Fruit fly (Drosophila melanogaster) ovary, adult (tissue): Measurements from ENCODE around the gene sta.
A peak's percentile ranks its signal among the peaks of the same experiment; 100 is the strongest.

Source experiments
- CG17801 ChIP-seq: fragments of 200-800 bp; optimal IDR thresholded peaks from 2 replicates; lab custom pipeline; 2019; ENCODE audit warnings: missing biosample characterization, mild to moderate bottlenecking, missing genetic modification characterization, moderate library complexity; ENCODE audit not compliant: partially characterized antibody

The sta gene

dm6 chrX:1482840-1483518 is at the start of gene sta, which contains the start of gene inc:
Gene sta, minus strand, starts transcription at chrX:1483413.
Gene inc, plus strand, starts transcription at chrX:1483479.
- peak; percentile 86 for TF ChIP-seq CG17801 (GFP tag; lab: Kevin White, UChicago)

dm6 chrX:1517618-1518017 is 34.4 kb upstream of the sta start:
- peak; percentile 69 for TF ChIP-seq CG17801 (GFP tag; lab: Kevin White, UChicago)

- TF ChIP-seq CG17801 (GFP tag; lab: Kevin White, UChicago), result no peak
These were observed 30.7 kb upstream of the sta start for dm6 chrX:1513865-1514264.

dm6 chrX:1512753-1513226 is 29.6 kb upstream of the sta start, which contains the start of gene CG14795:
Gene CG14795, minus strand, starts transcription at chrX:1512803.
- TF ChIP-seq CG17801 (GFP tag; lab: Kevin White, UChicago), result peak; percentile 27

dm6 chrX:1508241-1508823 is 25.1 kb upstream of the sta start:
- no peak for TF ChIP-seq CG17801 (GFP tag; lab: Kevin White, UChicago)

- no peak for TF ChIP-seq CG17801 (GFP tag; lab: Kevin White, UChicago)
These were observed 24.5 kb upstream of the sta start, which contains the start of gene Nmdar2 for dm6 chrX:1507751-1508150. Gene Nmdar2, minus strand, starts transcription at chrX:1507809.

dm6 chrX:1480426-1480825 is 2.8 kb downstream of the sta start:
- no peak for TF ChIP-seq CG17801 (GFP tag; lab: Kevin White, UChicago)

dm6 chrX:1478276-1479122 is 4.7 kb downstream of the sta start, which contains the start of gene rush:
Gene rush, plus strand, starts transcription at chrX:1478552.
- peak; percentile 37 for TF ChIP-seq CG17801 (GFP tag; lab: Kevin White, UChicago)

- no peak for TF ChIP-seq CG17801 (GFP tag; lab: Kevin White, UChicago)
These were observed 6.4 kb downstream of the sta start, which contains the start of the genes Rab27 and mei-38 for dm6 chrX:1476848-1477247. Gene Rab27, minus strand, starts transcription at chrX:1476974. Gene mei-38, plus strand, starts transcription at chrX:1477063.

dm6 chrX:1476436-1476835 is 6.8 kb downstream of the sta start:
- no peak for TF ChIP-seq CG17801 (GFP tag; lab: Kevin White, UChicago)

- TF ChIP-seq CG17801 (GFP tag; lab: Kevin White, UChicago), result no peak
These were observed 11.0 kb downstream of the sta start, which contains the start of gene CG14780 for dm6 chrX:1472222-1472621. Gene CG14780, plus strand, starts transcription at chrX:1472522.

dm6 chrX:1470562-1470961 is 12.7 kb downstream of the sta start, which contains the start of gene pck:
Gene pck, plus strand, starts transcription at chrX:1470666.
- peak; percentile 83 for TF ChIP-seq CG17801 (GFP tag; lab: Kevin White, UChicago)

dm6 chrX:1469717-1470116 is 13.5 kb downstream of the sta start, which contains the start of gene CG32808:
Gene CG32808, minus strand, starts transcription at chrX:1469817.
- no peak for TF ChIP-seq CG17801 (GFP tag; lab: Kevin White, UChicago)

dm6 chrX:1467382-1467592 is 15.9 kb downstream of the sta start, which contains the start of gene CG14778:
Gene CG14778, plus strand, starts transcription at chrX:1467493.
- no peak for TF ChIP-seq CG17801 (GFP tag; lab: Kevin White, UChicago)
